Fruit fly (Drosophila melanogaster): Measurements from ENCODE around the gene CG42393.

dm6 chr3L:17995203-17996143 is 47.1 kb upstream of the CG42393 start:
- TF ChIP-seq CG8478 (optimal IDR thresholded peaks at IDR 0.05) (no peak), CTCF (optimal IDR thresholded peaks at IDR 0.05) (no peak)
